Worm (Caenorhabditis elegans) whole organism, L1 larva: ENCODE results near the gene erd-2.2.

Experiments used
- ceh-90 ChIP-seq: sonication (generic microtip); optimal IDR thresholded peaks from 2 replicates; lab custom pipeline; 2016; ENCODE audit warnings: missing genetic modification characterization, missing compliant biosample characterization
- dpl-1 ChIP-seq, 3 experiments: fragments of 150-350 bp in 2 of 3; sonication (generic microtip) in 1 of 3; optimal IDR thresholded peaks; 2 replicates each; lab custom pipeline; 2014 to 2017; ENCODE audit warnings: missing biosample characterization in 3 of 3, missing genetic modification characterization in 3 of 3, missing genetic modification reagents in 3 of 3
- fkh-4 ChIP-seq: sonication (generic microtip); optimal IDR thresholded peaks from 2 replicates; lab custom pipeline; 2016; ENCODE audit warnings: missing compliant biosample characterization, missing genetic modification characterization, borderline replicate concordance
- hlh-4 ChIP-seq: sonication (generic microtip); optimal IDR thresholded peaks from 2 replicates; lab custom pipeline; 2016; ENCODE audit warnings: mild to moderate bottlenecking, missing genetic modification characterization, missing compliant biosample characterization
- nhr-90 ChIP-seq: sonication (generic microtip); optimal IDR thresholded peaks from 2 replicates; lab custom pipeline; 2016; ENCODE audit warnings: mild to moderate bottlenecking, missing genetic modification characterization, missing compliant biosample characterization; ENCODE audit not compliant: poor library complexity
- pqm-1 ChIP-seq: sonication (generic microtip); optimal IDR thresholded peaks from 3 replicates; lab custom pipeline; 2017; ENCODE audit warnings: missing biosample characterization, missing genetic modification characterization
- sox-4 ChIP-seq: sonication (generic microtip); optimal IDR thresholded peaks from 2 replicates; lab custom pipeline; 2016; ENCODE audit warnings: missing genetic modification characterization, missing compliant biosample characterization
- swsn-7 ChIP-seq: sonication (generic microtip); optimal IDR thresholded peaks from 2 replicates; lab custom pipeline; 2016; ENCODE audit warnings: missing genetic modification characterization, missing compliant biosample characterization
- tbx-2 ChIP-seq: sonication (generic microtip); optimal IDR thresholded peaks from 2 replicates; lab custom pipeline; 2016; ENCODE audit warnings: missing genetic modification characterization, missing compliant biosample characterization
- unc-86 ChIP-seq: sonication (generic microtip); optimal IDR thresholded peaks from 2 replicates; lab custom pipeline; 2016; ENCODE audit warnings: missing genetic modification characterization, missing compliant biosample characterization

erd-2.2 gene

ce11 chrIII:5953913-5954290, 47.1 kb downstream of the erd-2.2 start:
- TF ChIP-seq sox-4 (tag; lab: Kevin White, UChicago) (no peak), nhr-90 (no peak), fkh-4 (tag; lab: Kevin White, UChicago) (no peak), tbx-2 (tag; lab: Kevin White, UChicago) (no peak), ceh-90 (no peak), dpl-1 (GFP tag; optimal IDR thresholded peaks at IDR 0.05; lab: Kevin White, UChicago) (no peak), unc-86 (tag; lab: Kevin White, UChicago) (no peak), swsn-7 (no peak), pqm-1 (tag; lab: Kevin White, UChicago) (no peak), hlh-4 (tag; lab: Kevin White, UChicago) (no peak)
- TF ChIP-seq, all 84 proteins: peak for 0
